Fruit fly (Drosophila melanogaster): Measurements from ENCODE around the gene CG9922.
A peak's percentile ranks its signal among the peaks of the same experiment; 100 is the strongest.

Gene CG9922

dm6 chr3R:14044361-14044860, 8.2 kb upstream of the CG9922 start:
- peak; percentile 52; the same call in 1 of the 3 replicates for TF ChIP-seq z (GFP tag; IDR thresholded peaks at IDR 0.05)
- no peak for TF ChIP-seq CG7556 (GFP tag; optimal IDR thresholded peaks at IDR 0.05)
- TF ChIP-seq Bdp1 (GFP tag; optimal IDR thresholded peaks at IDR 0.05) = peak; percentile 94
- TF ChIP-seq CG3163 (GFP tag; optimal IDR thresholded peaks at IDR 0.05) = no peak
- no peak for TF ChIP-seq cas (GFP tag; IDR thresholded peaks at IDR 0.05)
- no peak for TF ChIP-seq Xrp1 (GFP tag; IDR thresholded peaks at IDR 0.05)
- no peak for TF ChIP-seq Myb (GFP tag; optimal IDR thresholded peaks at IDR 0.05)
- TF ChIP-seq knrl (GFP tag; IDR thresholded peaks at IDR 0.05; ENCODE audit: partially characterized antibody) = no peak
- no peak for TF ChIP-seq Deaf1 (tag; optimal IDR thresholded peaks at IDR 0.05)
- 0 out of 2 replicates have a peak, but pooled peaks have one; percentile 67 for TF ChIP-seq amos (GFP tag; IDR thresholded peaks at IDR 0.05; ENCODE audit: partially characterized antibody)
- TF ChIP-seq CG18619 (GFP tag; optimal IDR thresholded peaks at IDR 0.05) = no peak
- no peak for TF ChIP-seq mirr (GFP tag; optimal IDR thresholded peaks at IDR 0.05)
- no peak for TF ChIP-seq CG15514 (GFP tag; optimal IDR thresholded peaks at IDR 0.05)
- TF ChIP-seq gt (GFP tag; IDR thresholded peaks at IDR 0.05) = no peak
- TF ChIP-seq Blimp-1 (GFP tag; optimal IDR thresholded peaks at IDR 0.05) = peak; percentile 66
- no peak for TF ChIP-seq h (optimal IDR thresholded peaks at IDR 0.05)
- TF ChIP-seq Trl (optimal IDR thresholded peaks at IDR 0.05) = no peak
- TF ChIP-seq Trl (GFP tag; optimal IDR thresholded peaks at IDR 0.05) = no peak
- TF ChIP-seq CG6813 (GFP tag; optimal IDR thresholded peaks at IDR 0.05) = no peak
- no peak for TF ChIP-seq CG18599 (GFP tag; optimal IDR thresholded peaks at IDR 0.05)
- TF ChIP-seq zf30C (GFP tag; optimal IDR thresholded peaks at IDR 0.05) = no peak
- TF ChIP-seq CG2202 (tag; optimal IDR thresholded peaks at IDR 0.05) = no peak
- no peak for TF ChIP-seq chif (GFP tag; optimal IDR thresholded peaks at IDR 0.05)
- TF ChIP-seq wek (GFP tag; optimal IDR thresholded peaks at IDR 0.05) = no peak
- no peak for TF ChIP-seq Dip3 (GFP tag; optimal IDR thresholded peaks at IDR 0.05)
- 0 out of 4 replicates have a peak, but pooled peaks have one; percentile 55 for TF ChIP-seq chinmo (GFP tag; IDR thresholded peaks at IDR 0.05; ENCODE audit: partially characterized antibody)
- TF ChIP-seq ssp (GFP tag; IDR thresholded peaks at IDR 0.05) = no peak
- no peak for TF ChIP-seq CG7271 (tag; optimal IDR thresholded peaks at IDR 0.05)
- no peak for TF ChIP-seq fd3F (GFP tag; optimal IDR thresholded peaks at IDR 0.05)
- no peak for TF ChIP-seq Dll (GFP tag; IDR thresholded peaks at IDR 0.05; ENCODE audit: partially characterized antibody)
- TF ChIP-seq CG10267 (tag; optimal IDR thresholded peaks at IDR 0.05) = no peak
- TF ChIP-seq ash1 (GFP tag; optimal IDR thresholded peaks at IDR 0.05) = no peak
- no peak for TF ChIP-seq Oaz (GFP tag; IDR thresholded peaks at IDR 0.05)
- TF ChIP-seq CG6765 (GFP tag; optimal IDR thresholded peaks at IDR 0.05) = no peak
- TF ChIP-seq CG16813 (GFP tag; IDR thresholded peaks at IDR 0.05; ENCODE audit: partially characterized antibody) = peak; percentile 60
- TF ChIP-seq Vsx1 (GFP tag; optimal IDR thresholded peaks at IDR 0.05) = no peak
- no peak for TF ChIP-seq CG11560 (tag; IDR thresholded peaks at IDR 0.05)
- TF ChIP-seq CG12219 (GFP tag; optimal IDR thresholded peaks at IDR 0.05) = no peak
- TF ChIP-seq CG17912 (GFP tag; optimal IDR thresholded peaks at IDR 0.05) = no peak
- no peak for TF ChIP-seq eyg (GFP tag; optimal IDR thresholded peaks at IDR 0.05)
- no peak for TF ChIP-seq CG18011 (GFP tag; optimal IDR thresholded peaks at IDR 0.05)
- TF ChIP-seq ftz-f1 (GFP tag; optimal IDR thresholded peaks at IDR 0.05) = no peak
- no peak for TF ChIP-seq CG8765 (GFP tag; IDR thresholded peaks at IDR 0.05)
- no peak for TF ChIP-seq CG5245 (GFP tag; optimal IDR thresholded peaks at IDR 0.05)
- TF ChIP-seq C15 (GFP tag; IDR thresholded peaks at IDR 0.05) = no peak
- TF ChIP-seq CG17802 (tag; optimal IDR thresholded peaks at IDR 0.05) = no peak
- no peak for TF ChIP-seq CG3407 (GFP tag; optimal IDR thresholded peaks at IDR 0.05)
